Fruit fly (Drosophila melanogaster): ENCODE data around the gene Eip78C.

Gene Eip78C

dm6 chr3L:21224274-21224673 lies 2.1 kb upstream of the Eip78C start (continued):
- no peak for TF ChIP-seq CG4404 (GFP tag; IDR thresholded peaks at IDR 0.05)
- no peak for TF ChIP-seq CG4282 (GFP tag; optimal IDR thresholded peaks at IDR 0.05)
- TF ChIP-seq insv (GFP tag; optimal IDR thresholded peaks at IDR 0.05) = no peak
- no peak for TF ChIP-seq Dek (tag; optimal IDR thresholded peaks at IDR 0.05)
- no peak for TF ChIP-seq Doc3 (GFP tag; IDR thresholded peaks at IDR 0.05; ENCODE audit: partially characterized antibody)
- TF ChIP-seq z (GFP tag; IDR thresholded peaks at IDR 0.05) = no peak
- TF ChIP-seq sna (GFP tag; IDR thresholded peaks at IDR 0.05; ENCODE audit: partially characterized antibody) = no peak
- TF ChIP-seq hbn (GFP tag; IDR thresholded peaks at IDR 0.05; ENCODE audit: partially characterized antibody) = no peak
- TF ChIP-seq bcd (GFP tag; optimal IDR thresholded peaks at IDR 0.05) = no peak
- no peak for TF ChIP-seq ara (GFP tag; IDR thresholded peaks at IDR 0.05)
- TF ChIP-seq dmrt99B (tag; optimal IDR thresholded peaks at IDR 0.05) = peak; percentile 21
- TF ChIP-seq NfI (GFP tag; optimal IDR thresholded peaks at IDR 0.05) = no peak
- TF ChIP-seq gem (tag; optimal IDR thresholded peaks at IDR 0.05) = peak; percentile 38
- TF ChIP-seq Atf3 (GFP tag; optimal IDR thresholded peaks at IDR 0.05) = no peak

DNA sequence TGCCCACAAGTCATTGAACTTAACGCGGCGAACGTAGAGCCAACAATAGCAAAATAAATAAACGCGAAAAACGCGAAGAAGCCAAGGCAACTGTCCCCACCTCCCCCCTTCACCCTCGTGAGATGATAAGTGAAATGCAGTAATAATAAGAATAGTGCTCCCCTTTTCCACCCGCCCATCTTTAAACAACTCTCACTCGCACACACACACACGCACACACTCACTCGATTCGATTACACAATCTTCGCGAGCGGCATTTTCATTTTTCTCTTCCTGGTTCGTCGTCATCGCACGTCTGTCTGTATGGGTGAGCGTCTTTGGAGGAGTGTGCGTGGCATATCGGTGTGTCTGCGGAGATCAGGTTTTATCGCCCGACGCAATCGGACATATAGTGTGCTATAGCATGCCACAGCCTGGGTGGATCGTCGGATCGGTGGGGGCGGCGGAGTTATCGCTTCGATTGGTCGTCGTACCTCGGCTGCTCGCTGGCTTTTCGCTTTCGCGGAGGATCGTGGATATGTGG lies 1.6 kb upstream of the Eip78C start:
- no peak for TF ChIP-seq odd (GFP tag; optimal IDR thresholded peaks at IDR 0.05)
- TF ChIP-seq Trl (optimal IDR thresholded peaks at IDR 0.05) = peak in 1 of 2 experiments; percentile 11
- TF ChIP-seq Trl (GFP tag; optimal IDR thresholded peaks at IDR 0.05) = no peak
- peak; percentile 31 for TF ChIP-seq Ets65A (GFP tag)
- no peak for TF ChIP-seq al (GFP tag; IDR thresholded peaks at IDR 0.05)
- TF ChIP-seq CG7357 (GFP tag; IDR thresholded peaks at IDR 0.05) = no peak
- TF ChIP-seq amos (GFP tag; IDR thresholded peaks at IDR 0.05; ENCODE audit: partially characterized antibody) = no peak
- peak; percentile 68 for TF ChIP-seq Deaf1 (tag; optimal IDR thresholded peaks at IDR 0.05)
- no peak for TF ChIP-seq nerfin-2 (GFP tag; IDR thresholded peaks at IDR 0.05; ENCODE audit: partially characterized antibody)
- TF ChIP-seq HLHmδ (GFP tag; optimal IDR thresholded peaks at IDR 0.05) = no peak
- no peak for TF ChIP-seq Dref (GFP tag; IDR thresholded peaks at IDR 0.05)
- no peak for TF ChIP-seq Bdp1 (GFP tag; optimal IDR thresholded peaks at IDR 0.05)
- no peak for TF ChIP-seq tll (GFP tag; optimal IDR thresholded peaks at IDR 0.05)
- no peak for TF ChIP-seq CG11723 (GFP tag; optimal IDR thresholded peaks at IDR 0.05)
- TF ChIP-seq insv (GFP tag; optimal IDR thresholded peaks at IDR 0.05) = no peak
- peak in 1 of 2 experiments; percentile 87 for TF ChIP-seq Eip74EF (GFP tag; optimal IDR thresholded peaks at IDR 0.05)
- TF ChIP-seq D19B (GFP tag; optimal IDR thresholded peaks at IDR 0.05) = no peak
- no peak for TF ChIP-seq Stat92E (GFP tag; optimal IDR thresholded peaks at IDR 0.05)
- TF ChIP-seq fd64A (GFP tag; optimal IDR thresholded peaks at IDR 0.05) = no peak
- TF ChIP-seq Dip2 (GFP tag; IDR thresholded peaks at IDR 0.05) = no peak
- TF ChIP-seq B-H1 (GFP tag; IDR thresholded peaks at IDR 0.05) = no peak
- no peak for TF ChIP-seq dmrt11E (tag; optimal IDR thresholded peaks at IDR 0.05)
- TF ChIP-seq Asciz (GFP tag; optimal IDR thresholded peaks at IDR 0.05) = no peak
- TF ChIP-seq Poxn (GFP tag; IDR thresholded peaks at IDR 0.05) = no peak
- no peak for TF ChIP-seq Tbp (GFP tag; optimal IDR thresholded peaks at IDR 0.05)
- no peak for TF ChIP-seq h (optimal IDR thresholded peaks at IDR 0.05)
- TF ChIP-seq CG1529 (GFP tag; optimal IDR thresholded peaks at IDR 0.05) = no peak
- TF ChIP-seq gfzf (GFP tag; optimal IDR thresholded peaks at IDR 0.05) = no peak
- TF ChIP-seq z (GFP tag; IDR thresholded peaks at IDR 0.05) = peak; percentile 81; the same call in 2 of the 3 replicates
- TF ChIP-seq CG43689 (GFP tag; IDR thresholded peaks at IDR 0.05) = no peak
- 0 out of 3 replicates have a peak, but pooled peaks have one; percentile 49 for TF ChIP-seq ci (GFP tag; IDR thresholded peaks at IDR 0.05)
- no peak for TF ChIP-seq Camta (GFP tag; optimal IDR thresholded peaks at IDR 0.05)
- TF ChIP-seq CG5245 (GFP tag; optimal IDR thresholded peaks at IDR 0.05) = no peak
- no peak for TF ChIP-seq trh (GFP tag; optimal IDR thresholded peaks at IDR 0.05)
- no peak for TF ChIP-seq CG1832 (GFP tag; optimal IDR thresholded peaks at IDR 0.05)
- TF ChIP-seq Drgx (GFP tag; IDR thresholded peaks at IDR 0.05) = peak; percentile 18; the same call in 1 of the 2 replicates
- no peak for TF ChIP-seq CG17359 (tag; optimal IDR thresholded peaks at IDR 0.05)
- no peak for TF ChIP-seq lab (GFP tag; optimal IDR thresholded peaks at IDR 0.05)

Data from whole organism, embryonic.